Fruit fly (Drosophila melanogaster): ENCODE measurements around the gene unc-4.

DNA sequence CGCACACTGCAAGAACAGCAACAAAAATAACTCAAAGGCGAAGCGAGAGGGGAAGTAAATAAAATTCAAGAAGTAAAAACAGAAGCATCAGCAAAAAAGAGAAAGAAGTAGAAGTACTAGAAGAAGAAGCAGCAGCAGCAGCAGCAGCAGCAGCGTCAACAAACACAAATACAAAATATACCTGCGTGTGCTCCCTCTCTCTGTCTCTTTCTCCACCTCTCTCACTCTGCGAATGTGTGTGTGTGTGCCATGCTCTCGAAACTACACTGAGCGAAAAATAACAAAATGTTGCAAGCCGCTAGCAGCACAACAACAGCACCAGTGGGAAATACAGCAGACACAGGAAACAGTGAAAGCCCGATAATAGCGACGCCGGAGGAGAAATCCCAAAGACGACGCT, 29.4 kb upstream of the unc-4 start:
- TF ChIP-seq psq (optimal IDR thresholded peaks at IDR 0.05) (no peak), pan (optimal IDR thresholded peaks at IDR 0.05) (no peak), EcR (GFP tag; optimal IDR thresholded peaks at IDR 0.05) (no peak), Dll (optimal IDR thresholded peaks at IDR 0.05) (no peak)
